Worm (Caenorhabditis elegans): Measurements from ENCODE around the gene sphr-1.

DNA sequence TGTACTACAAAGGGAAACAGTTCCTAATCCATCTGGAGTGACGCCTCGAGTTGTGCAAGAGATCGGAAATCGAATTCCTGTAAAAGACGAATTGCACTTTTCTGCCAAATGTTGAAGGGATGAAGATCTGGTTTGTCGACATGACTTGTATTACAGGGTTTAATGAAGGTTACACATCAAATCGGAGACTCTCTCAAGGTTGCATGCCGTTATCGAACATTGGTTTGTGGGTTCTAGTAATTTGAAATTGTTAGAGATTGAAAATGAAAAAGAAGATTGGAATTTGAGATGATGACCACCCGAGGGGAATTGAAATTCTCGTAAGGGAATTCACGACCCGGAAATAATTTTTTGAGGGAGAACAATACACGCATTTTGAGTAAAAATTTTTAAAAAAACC lies 25.1 kb upstream of the sphr-1 start:
- TF ChIP-seq ceh-48 (tag; optimal IDR thresholded peaks at IDR 0.05) (no peak), dmd-4 (tag; optimal IDR thresholded peaks at IDR 0.05; ENCODE audit: borderline replicate concordance) (no peak), lin-11 (tag; optimal IDR thresholded peaks at IDR 0.05) (no peak), unc-86 (tag; optimal IDR thresholded peaks at IDR 0.05) (no peak)
